Worm (Caenorhabditis elegans) whole organism, L1 larva: ENCODE data around the gene F42A6.2.

Experiments used
- efl-1 ChIP-seq, 4 experiments: fragments of 150-350 bp; optimal IDR thresholded peaks in 3 of 4; peaks in 1 of 4; 1 replicate in 1 of 4; 2 replicates in 3 of 4; lab custom pipeline; 2014; ENCODE audit warnings: missing biosample characterization in 2 of 4, missing genetic modification characterization in 2 of 4, missing genetic modification reagents in 2 of 4
- jun-1 ChIP-seq: fragments of 150-350 bp; optimal IDR thresholded peaks from 2 replicates; lab custom pipeline; 2014; ENCODE audit warnings: missing biosample characterization, missing genetic modification reagents, missing genetic modification characterization
- mep-1 ChIP-seq: fragments of 150-350 bp; optimal IDR thresholded peaks from 2 replicates; lab custom pipeline; 2014; ENCODE audit warnings: missing biosample characterization, missing genetic modification characterization
- nhr-11 ChIP-seq: fragments of 150-350 bp; optimal IDR thresholded peaks from 2 replicates; lab custom pipeline; 2014; ENCODE audit warnings: missing biosample characterization, missing genetic modification characterization
- nhr-12 ChIP-seq: sonication (generic microtip); optimal IDR thresholded peaks from 2 replicates; lab custom pipeline; 2017; ENCODE audit warnings: missing biosample characterization, missing genetic modification characterization
- nhr-28 ChIP-seq: fragments of 150-350 bp; optimal IDR thresholded peaks from 2 replicates; lab custom pipeline; 2014; ENCODE audit warnings: missing biosample characterization, missing genetic modification characterization

DNA sequence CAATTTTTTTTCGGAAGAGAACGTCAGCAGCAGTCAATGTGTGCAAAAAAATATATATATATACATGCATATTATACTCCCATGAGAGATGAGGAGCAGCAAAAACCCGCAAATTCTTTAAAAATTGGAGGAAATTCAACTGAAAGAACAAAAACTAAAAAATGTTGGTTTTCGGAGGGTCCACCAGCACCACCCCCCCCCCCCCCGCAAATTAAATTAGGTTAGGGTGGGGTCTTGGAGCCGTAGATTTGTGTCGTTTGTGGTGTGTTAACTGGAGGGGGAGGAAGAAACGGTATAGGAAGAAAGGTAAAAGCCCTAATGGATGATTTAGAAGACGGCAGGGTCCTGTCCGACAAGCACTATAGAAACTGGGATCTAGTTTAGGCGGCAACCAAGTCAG lies 7.1 kb downstream of the F42A6.2 start:
- TF ChIP-seq jun-1 (tag; lab: Kevin White, UChicago) (no peak), nhr-28 (tag; lab: Kevin White, UChicago) (no peak), efl-1 (optimal IDR thresholded peaks at IDR 0.05; lab: Kevin White, UChicago) (no peak), efl-1 (GFP tag; optimal IDR thresholded peaks at IDR 0.05 in 1 of 2; lab: Kevin White, UChicago) (peak in 1 of 2 experiments; percentile 41), nhr-12 (tag; lab: Kevin White, UChicago) (no peak), nhr-11 (tag; lab: Kevin White, UChicago) (no peak), mep-1 (tag; lab: Kevin White, UChicago) (no peak)
